Worm (Caenorhabditis elegans): ENCODE measurements around the gene srab-8.
A peak's percentile ranks its signal among the peaks of the same experiment; 100 is the strongest.

DNA sequence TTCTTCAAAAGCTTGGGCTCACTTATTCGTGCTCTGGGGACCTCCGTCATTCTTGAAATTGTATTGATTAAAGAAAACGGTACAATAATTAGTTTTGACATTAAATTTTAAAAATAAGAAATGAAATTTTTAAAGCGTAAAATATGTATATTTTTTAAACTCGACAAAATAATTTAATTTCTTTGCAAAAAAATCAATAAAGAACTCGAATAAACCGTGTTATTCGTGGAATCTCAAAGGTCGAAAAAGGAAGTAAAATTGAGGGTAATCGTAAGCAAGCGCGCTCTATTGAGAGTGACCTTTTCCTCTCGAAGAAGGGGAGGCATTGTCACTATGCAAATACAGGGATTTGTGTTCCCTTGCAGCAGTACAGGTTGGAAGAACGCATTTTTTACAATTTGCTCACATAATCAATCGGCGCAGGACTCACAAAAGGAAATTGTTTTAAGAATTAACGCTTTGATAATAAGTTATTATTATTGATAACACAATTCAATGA lies 18.7 kb downstream of the srab-8 start, which contains the start of gene Y73C8B.2:
- TF ChIP-seq egl-27 (tag; optimal IDR thresholded peaks at IDR 0.05) (no peak), nhr-11 (tag; optimal IDR thresholded peaks at IDR 0.05) (no peak), sma-9 (GFP tag; optimal IDR thresholded peaks at IDR 0.05) (no peak), sma-9 (tag; optimal IDR thresholded peaks at IDR 0.05) (no peak), nhr-25 (tag; optimal IDR thresholded peaks at IDR 0.05) (peak; percentile 54), alr-1 (tag; optimal IDR thresholded peaks at IDR 0.05) (no peak), elt-3 (tag; optimal IDR thresholded peaks at IDR 0.05) (no peak), sem-4 (tag; optimal IDR thresholded peaks at IDR 0.05) (no peak), skn-1 (tag; optimal IDR thresholded peaks at IDR 0.05) (no peak), ztf-11 (tag; optimal IDR thresholded peaks at IDR 0.05) (no peak), mdl-1 (tag; optimal IDR thresholded peaks at IDR 0.05) (no peak), nhr-77 (tag; optimal IDR thresholded peaks at IDR 0.05) (no peak), nhr-237 (tag; optimal IDR thresholded peaks at IDR 0.05) (no peak), nhr-12 (tag; optimal IDR thresholded peaks at IDR 0.05) (no peak), unc-62 (GFP tag; optimal IDR thresholded peaks at IDR 0.05) (no peak)

All from whole organism, L2 larva.